Worm (Caenorhabditis elegans): Measurements from ENCODE around the gene W01D2.6.

DNA sequence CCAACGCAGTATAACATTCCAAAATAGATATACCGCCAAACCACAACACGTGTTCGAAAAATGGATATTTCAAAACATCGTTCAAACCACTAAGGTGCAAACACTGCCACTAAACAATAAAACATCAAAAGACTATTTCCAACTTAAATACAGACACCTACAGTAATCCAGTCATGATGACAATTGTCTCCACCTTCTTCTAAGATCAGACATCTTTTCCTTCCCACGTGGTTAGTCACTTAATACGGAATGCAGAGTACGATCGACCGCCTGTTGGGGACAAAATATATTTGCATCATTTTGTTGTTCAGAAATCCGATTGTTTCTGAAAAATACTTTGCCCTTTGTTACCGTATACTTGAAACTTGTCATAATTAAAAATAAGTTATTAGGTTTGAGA, 32.5 kb downstream of the W01D2.6 start:
- no peak for TF ChIP-seq nhr-23 (tag; optimal IDR thresholded peaks at IDR 0.05)
- TF ChIP-seq C34F6.9 (tag; optimal IDR thresholded peaks at IDR 0.05), result no peak
- TF ChIP-seq nhr-77 (tag; optimal IDR thresholded peaks at IDR 0.05), result no peak
- no peak for TF ChIP-seq elt-3 (tag; optimal IDR thresholded peaks at IDR 0.05)
- no peak for TF ChIP-seq unc-55 (GFP tag; optimal IDR thresholded peaks at IDR 0.05)
- no peak for TF ChIP-seq ceh-82 (tag; optimal IDR thresholded peaks at IDR 0.05)
- TF ChIP-seq nhr-237 (tag; optimal IDR thresholded peaks at IDR 0.05), result no peak
- peak in 1 of 2 experiments; percentile 81 for TF ChIP-seq lsy-2 (tag; optimal IDR thresholded peaks at IDR 0.05)

Measured in whole organism, L2 larva.